Worm (Caenorhabditis elegans) whole organism, L4 larva: ENCODE measurements around the gene saeg-1.
A peak's percentile ranks its signal among the peaks of the same experiment; 100 is the strongest.

Source experiments
- D1046.2 ChIP-seq: fragments of 200-800 bp; sonication (Bioruptor generic); IDR thresholded peaks from 2 replicates; pipeline ENCODE4 v1.3.6; 2022; ENCODE audit warnings: missing genetic modification characterization, missing compliant biosample characterization
- F49E8.2 ChIP-seq: sonication (generic microtip); optimal IDR thresholded peaks from 2 replicates; lab custom pipeline; 2016; ENCODE audit warnings: missing compliant biosample characterization, mild to moderate bottlenecking, missing genetic modification characterization, borderline replicate concordance
- T26A8.4 ChIP-seq: fragments of 200-800 bp; sonication (Bioruptor generic); IDR thresholded peaks from 2 replicates; pipeline ENCODE4 v1.3.6; 2022; ENCODE audit warnings: missing genetic modification characterization, missing compliant biosample characterization
- ZK337.2 ChIP-seq: fragments of 200-800 bp; sonication (Bioruptor generic); IDR thresholded peaks from 2 replicates; pipeline ENCODE4 v1.3.6; 2022; ENCODE audit warnings: missing genetic modification reagents, missing genetic modification characterization, missing compliant biosample characterization
- aly-2 ChIP-seq: sonication (generic microtip); optimal IDR thresholded peaks from 2 replicates; lab custom pipeline; 2018; ENCODE audit warnings: missing biosample characterization, missing genetic modification characterization
- attf-4 ChIP-seq: sonication (generic microtip); optimal IDR thresholded peaks from 3 replicates; lab custom pipeline; 2017; ENCODE audit warnings: missing biosample characterization, missing genetic modification characterization
- ceh-28 ChIP-seq: fragments of 150-350 bp; optimal IDR thresholded peaks from 2 replicates; lab custom pipeline; 2014; ENCODE audit warnings: missing biosample characterization, missing genetic modification reagents, missing genetic modification characterization
- ceh-44 ChIP-seq: fragments of 200-800 bp; sonication (Bioruptor generic); IDR thresholded peaks from 2 replicates; pipeline ENCODE4 v1.3.6; 2022; ENCODE audit warnings: missing genetic modification reagents, missing genetic modification characterization, missing compliant biosample characterization
- ceh-62 ChIP-seq: sonication (generic microtip); optimal IDR thresholded peaks from 2 replicates; lab custom pipeline; 2017; ENCODE audit warnings: missing biosample characterization, missing genetic modification characterization
- ces-1 ChIP-seq: fragments of 150-350 bp; sonication (generic microtip); optimal IDR thresholded peaks from 4 replicates; lab custom pipeline; 2014; ENCODE audit warnings: missing biosample characterization, missing genetic modification reagents, missing genetic modification characterization
- daf-19 ChIP-seq: fragments of 200-800 bp; sonication (Bioruptor generic); conservative IDR thresholded peaks from 2 replicates; pipeline ENCODE4 v1.3.6; 2022; ENCODE audit warnings: missing genetic modification characterization, missing compliant biosample characterization
- dmd-6 ChIP-seq: fragments of 200-800 bp; sonication (Bioruptor generic); IDR thresholded peaks from 2 replicates; pipeline ENCODE4 v1.3.6; 2022; ENCODE audit warnings: missing genetic modification reagents, missing genetic modification characterization, missing compliant biosample characterization
- dmd-9 ChIP-seq: fragments of 200-800 bp; sonication (Bioruptor generic); IDR thresholded peaks from 2 replicates; pipeline ENCODE4 v1.3.6; 2022; ENCODE audit warnings: missing genetic modification reagents, missing genetic modification characterization, missing compliant biosample characterization
- dpl-1 ChIP-seq: fragments of 150-350 bp; optimal IDR thresholded peaks from 2 replicates; lab custom pipeline; 2014; ENCODE audit warnings: missing biosample characterization, missing genetic modification reagents, missing genetic modification characterization
- gei-8 ChIP-seq: fragments of 200-800 bp; sonication (Bioruptor generic); optimal IDR thresholded peaks from 2 replicates; lab custom pipeline; 2018; ENCODE audit warnings: mild to moderate bottlenecking, missing genetic modification characterization, missing compliant biosample characterization
- hlh-11 ChIP-seq: fragments of 200-800 bp; sonication (Bioruptor generic); optimal IDR thresholded peaks from 2 replicates; lab custom pipeline; 2018; ENCODE audit warnings: mild to moderate bottlenecking, missing genetic modification characterization, missing compliant biosample characterization
- hlh-30 ChIP-seq: sonication (generic microtip); optimal IDR thresholded peaks from 2 replicates; lab custom pipeline; 2017; ENCODE audit warnings: antibody characterized with exemption, mild to moderate bottlenecking, missing genetic modification characterization, missing compliant biosample characterization; ENCODE audit not compliant: insufficient read depth
- hmg-1.1 ChIP-seq: fragments of 200-800 bp; sonication (Bioruptor generic); IDR thresholded peaks from 2 replicates; pipeline ENCODE4 v1.3.6; 2022; ENCODE audit warnings: missing genetic modification reagents, missing genetic modification characterization, missing compliant biosample characterization
- lin-13 ChIP-seq: fragments of 150-350 bp; optimal IDR thresholded peaks from 2 replicates; lab custom pipeline; 2014; ENCODE audit warnings: missing biosample characterization, missing genetic modification reagents, missing genetic modification characterization
- lin-15B ChIP-seq: fragments of 150-350 bp; sonication (generic microtip); optimal IDR thresholded peaks from 3 replicates; lab custom pipeline; 2014; ENCODE audit warnings: missing biosample characterization, missing genetic modification characterization
- lin-29 ChIP-seq: fragments of 200-800 bp; sonication (Bioruptor generic); IDR thresholded peaks from 2 replicates; pipeline ENCODE4 v1.3.6; 2022; ENCODE audit warnings: missing genetic modification reagents, missing genetic modification characterization, missing compliant biosample characterization
- lin-39 ChIP-seq: fragments of 150-350 bp; optimal IDR thresholded peaks from 2 replicates; lab custom pipeline; 2014; ENCODE audit warnings: missing biosample characterization, missing genetic modification reagents, missing genetic modification characterization
- lir-3 ChIP-seq: sonication (generic microtip); optimal IDR thresholded peaks from 2 replicates; lab custom pipeline; 2016; ENCODE audit warnings: mild to moderate bottlenecking, missing genetic modification characterization, missing compliant biosample characterization
- madf-5 ChIP-seq, 2 experiments: fragments of 200-800 bp; sonication (Bioruptor generic); IDR thresholded peaks; 2 replicates each; pipeline ENCODE4 v1.3.6; 2022; ENCODE audit warnings: missing compliant biosample characterization in 2 of 2, missing genetic modification characterization in 2 of 2
- mdl-1 ChIP-seq, 2 experiments: fragments of 150-350 bp in 1 of 2; sonication (generic microtip) in 1 of 2; optimal IDR thresholded peaks; 2 replicates each; lab custom pipeline; 2014 to 2017; ENCODE audit warnings: missing biosample characterization in 2 of 2, missing genetic modification characterization in 2 of 2
- mxl-2 ChIP-seq: fragments of 200-800 bp; sonication (Bioruptor generic); conservative IDR thresholded peaks from 2 replicates; pipeline ENCODE4 v1.3.6; 2022; ENCODE audit warnings: missing genetic modification reagents, missing genetic modification characterization, missing compliant biosample characterization
- nhr-28 ChIP-seq: fragments of 150-350 bp; optimal IDR thresholded peaks from 2 replicates; lab custom pipeline; 2014; ENCODE audit warnings: missing biosample characterization, missing genetic modification characterization
- nhr-41 ChIP-seq: fragments of 200-800 bp; sonication (Bioruptor generic); IDR thresholded peaks from 2 replicates; pipeline ENCODE4 v1.3.6; 2022; ENCODE audit warnings: missing genetic modification reagents, missing genetic modification characterization, missing compliant biosample characterization
- nhr-48 ChIP-seq: sonication (generic microtip); optimal IDR thresholded peaks from 2 replicates; lab custom pipeline; 2016; ENCODE audit warnings: mild to moderate bottlenecking, missing genetic modification characterization, missing compliant biosample characterization
- nhr-6 ChIP-seq: fragments of 150-350 bp; optimal IDR thresholded peaks from 2 replicates; lab custom pipeline; 2014; ENCODE audit warnings: missing biosample characterization, missing genetic modification characterization
- rbr-2 ChIP-seq: sonication (generic microtip); optimal IDR thresholded peaks from 2 replicates; lab custom pipeline; 2016; ENCODE audit warnings: missing genotype, missing genetic modification characterization, missing compliant biosample characterization
- set-16 ChIP-seq: fragments of 200-800 bp; sonication (Bioruptor generic); IDR thresholded peaks from 2 replicates; pipeline ENCODE4 v1.3.6; 2022; ENCODE audit warnings: missing genetic modification reagents, missing genetic modification characterization, missing compliant biosample characterization
- tra-1 ChIP-seq: fragments of 200-800 bp; sonication (Bioruptor generic); IDR thresholded peaks from 2 replicates; pipeline ENCODE4 v1.3.6; 2022; ENCODE audit warnings: missing genetic modification reagents, missing genetic modification characterization, missing compliant biosample characterization
- unc-62 ChIP-seq, 3 experiments: fragments of 150-350 bp in 1 of 3; sonication (generic microtip); optimal IDR thresholded peaks in 2 of 3; peaks in 1 of 3; 1 replicate in 1 of 3; 2 replicates in 2 of 3; lab custom pipeline; 2014 to 2017; ENCODE audit warnings: missing biosample characterization in 3 of 3, missing genetic modification characterization in 3 of 3, missing genetic modification reagents in 3 of 3, missing genotype in 1 of 3
- zag-1 ChIP-seq: fragments of 150-350 bp; optimal IDR thresholded peaks from 2 replicates; lab custom pipeline; 2014; ENCODE audit warnings: missing biosample characterization, missing genetic modification characterization
- zfp-3 ChIP-seq: fragments of 200-800 bp; sonication (Bioruptor generic); conservative IDR thresholded peaks from 2 replicates; pipeline ENCODE4 v1.3.6; 2022; ENCODE audit warnings: missing genetic modification reagents, missing genetic modification characterization, missing compliant biosample characterization
- zip-11 ChIP-seq: fragments of 200-800 bp; sonication (Bioruptor generic); IDR thresholded peaks from 2 replicates; pipeline ENCODE4 v1.3.6; 2022; ENCODE audit warnings: missing genetic modification characterization, missing compliant biosample characterization

The saeg-1 gene

ce11 chrV:10886405-10886887 is 20.9 kb upstream of the saeg-1 start, which contains the start of gene F32D8.3 (continued):
- TF ChIP-seq madf-5 (GFP tag; IDR thresholded peaks at IDR 0.05; lab: Robert Waterston, UW) (no peak), T26A8.4 (no peak), ceh-62 (no peak), aly-2 (tag; lab: Kevin White, UChicago) (no peak), zip-11 (GFP tag; lab: Robert Waterston, UW) (no peak), lir-3 (tag; lab: Kevin White, UChicago) (no peak), nhr-6 (tag; lab: Kevin White, UChicago) (no peak), unc-62 (GFP tag; optimal IDR thresholded peaks at IDR 0.05 in 1 of 2; lab: Kevin White, UChicago) (peak in 1 of 2 experiments; percentile 67), unc-62 (tag; optimal IDR thresholded peaks at IDR 0.05; lab: Kevin White, UChicago) (no peak), dmd-9 (GFP tag; lab: Robert Waterston, UW) (no peak), ceh-28 (tag; lab: Kevin White, UChicago) (no peak), D1046.2 (GFP tag; lab: Robert Waterston, UW) (no peak), hlh-11 (tag; lab: Kevin White, UChicago) (peak; percentile 62), hmg-1.1 (GFP tag; lab: Robert Waterston, UW) (no peak), set-16 (GFP tag; lab: Robert Waterston, UW) (no peak), mxl-2 (no peak), lin-29 (GFP tag; lab: Robert Waterston, UW) (no peak), nhr-48 (tag; lab: Kevin White, UChicago) (no peak), dmd-6 (GFP tag; lab: Robert Waterston, UW) (no peak), nhr-41 (GFP tag; lab: Robert Waterston, UW) (no peak), lin-39 (no peak), gei-8 (GFP tag; lab: Kevin White, UChicago) (no peak), hlh-30 (peak; percentile 24), mdl-1 (tag; optimal IDR thresholded peaks at IDR 0.05; lab: Kevin White, UChicago) (peak in 1 of 2 experiments; percentile 52), dpl-1 (GFP tag; lab: Kevin White, UChicago) (no peak), ceh-44 (GFP tag; lab: Robert Waterston, UW) (no peak), zag-1 (tag; lab: Kevin White, UChicago) (no peak), F49E8.2 (tag; lab: Kevin White, UChicago) (no peak), tra-1 (GFP tag; lab: Robert Waterston, UW) (no peak), rbr-2 (tag; lab: Kevin White, UChicago) (no peak), daf-19 (no peak), nhr-28 (tag; lab: Kevin White, UChicago) (peak; percentile 33)

ce11 chrV:10883478-10883877 is 18.0 kb upstream of the saeg-1 start, which contains the start of gene F32D8.2:
F32D8.2 (plus strand) TSS chrV:10883778.
- TF ChIP-seq hmg-1.1 (GFP tag; lab: Robert Waterston, UW) (no peak), dmd-9 (GFP tag; lab: Robert Waterston, UW) (no peak), unc-62 (GFP tag; optimal IDR thresholded peaks at IDR 0.05 in 1 of 2; lab: Kevin White, UChicago) (no peak), unc-62 (tag; optimal IDR thresholded peaks at IDR 0.05; lab: Kevin White, UChicago) (no peak), ceh-62 (no peak), attf-4 (tag; lab: Kevin White, UChicago) (no peak), lin-13 (GFP tag; lab: Kevin White, UChicago) (no peak), F49E8.2 (tag; lab: Kevin White, UChicago) (no peak)

- TF ChIP-seq zfp-3 (GFP tag; lab: Robert Waterston, UW) (no peak), lin-15B (tag; lab: Kevin White, UChicago) (no peak), dmd-6 (GFP tag; lab: Robert Waterston, UW) (no peak), ces-1 (GFP tag; lab: Kevin White, UChicago) (peak; percentile 49), ZK337.2 (GFP tag; lab: Robert Waterston, UW) (no peak)
Measured at ce11 chrV:10880138-10880882, 14.8 kb upstream of the saeg-1 start, which contains the start of gene F32D8.1. F32D8.1 (plus strand) TSS chrV:10880832.
